Worm (Caenorhabditis elegans): Measurements from ENCODE around the gene acl-8.
A peak's percentile ranks its signal among the peaks of the same experiment; 100 is the strongest.

The acl-8 gene

ce11 chrV:6414469-6414868, 36.2 kb upstream of the acl-8 start:
- TF ChIP-seq efl-1 (optimal IDR thresholded peaks at IDR 0.05) (no peak), efl-1 (GFP tag; optimal IDR thresholded peaks at IDR 0.05 in 1 of 2) (peak in 1 of 2 experiments; percentile 11), ama-1 (optimal IDR thresholded peaks at IDR 0.05) (no peak), efl-3 (GFP tag; optimal IDR thresholded peaks at IDR 0.05) (no peak), xbp-1 (tag; optimal IDR thresholded peaks at IDR 0.05) (no peak), hlh-17 (GFP tag; optimal IDR thresholded peaks at IDR 0.05; ENCODE audit: borderline replicate concordance) (no peak), elt-2 (tag; optimal IDR thresholded peaks at IDR 0.05) (peak; percentile 51), nhr-47 (tag; optimal IDR thresholded peaks at IDR 0.05) (no peak), grh-1 (GFP tag; IDR thresholded peaks at IDR 0.05) (no peak)

ce11 chrV:6414985-6415384, 35.7 kb upstream of the acl-8 start, which contains the start of gene cht-6:
Gene cht-6, plus strand, starts transcription at chrV:6414993.
- TF ChIP-seq sox-4 (tag; optimal IDR thresholded peaks at IDR 0.05) (no peak), tlp-1 (tag; optimal IDR thresholded peaks at IDR 0.05) (no peak), lin-14 (GFP tag; optimal IDR thresholded peaks at IDR 0.05) (no peak), ztf-11 (tag; optimal IDR thresholded peaks at IDR 0.05) (no peak), unc-130 (tag; optimal IDR thresholded peaks at IDR 0.05) (no peak), unc-62 (GFP tag; optimal IDR thresholded peaks at IDR 0.05) (no peak), vab-15 (tag; optimal IDR thresholded peaks at IDR 0.05) (no peak), ces-1 (GFP tag; optimal IDR thresholded peaks at IDR 0.05) (no peak), elt-2 (tag; optimal IDR thresholded peaks at IDR 0.05) (no peak)

- TF ChIP-seq efl-1 (optimal IDR thresholded peaks at IDR 0.05): no peak
- no peak for TF ChIP-seq efl-1 (GFP tag; optimal IDR thresholded peaks at IDR 0.05 in 1 of 2)
- TF ChIP-seq sup-37 (GFP tag; optimal IDR thresholded peaks at IDR 0.05): no peak
- TF ChIP-seq mep-1 (tag; optimal IDR thresholded peaks at IDR 0.05): no peak
- TF ChIP-seq nhr-47 (tag; optimal IDR thresholded peaks at IDR 0.05): no peak
- TF ChIP-seq unc-30 (tag; optimal IDR thresholded peaks at IDR 0.05): no peak
- TF ChIP-seq nhr-77 (tag; optimal IDR thresholded peaks at IDR 0.05): no peak
- no peak for TF ChIP-seq jun-1 (tag; optimal IDR thresholded peaks at IDR 0.05)
- no peak for TF ChIP-seq fkh-4 (tag; optimal IDR thresholded peaks at IDR 0.05; ENCODE audit: borderline replicate concordance)
- no peak for TF ChIP-seq lin-13 (GFP tag; optimal IDR thresholded peaks at IDR 0.05)
Measured at ce11 chrV:6424055-6424454, 26.6 kb upstream of the acl-8 start, which contains the start of gene urb-1. Gene urb-1, minus strand, starts transcription at chrV:6424155.

- no peak for TF ChIP-seq isw-1 (GFP tag; IDR thresholded peaks at IDR 0.05)
- TF ChIP-seq ama-1 (optimal IDR thresholded peaks at IDR 0.05): peak; percentile 14
- TF ChIP-seq efl-1 (optimal IDR thresholded peaks at IDR 0.05): peak in 1 of 2 experiments; percentile 18
- no peak for TF ChIP-seq efl-1 (GFP tag; optimal IDR thresholded peaks at IDR 0.05 in 1 of 2)
- no peak for TF ChIP-seq elt-2 (tag; optimal IDR thresholded peaks at IDR 0.05)
- TF ChIP-seq elt-3 (tag; optimal IDR thresholded peaks at IDR 0.05): no peak
- peak; percentile 37 for TF ChIP-seq nhr-71 (tag; optimal IDR thresholded peaks at IDR 0.05)
- TF ChIP-seq lin-15B (tag; optimal IDR thresholded peaks at IDR 0.05): no peak
- no peak for TF ChIP-seq rnt-1 (tag; optimal IDR thresholded peaks at IDR 0.05)
- TF ChIP-seq nhr-85 (tag): peak; percentile 31
- TF ChIP-seq egl-13 (tag; optimal IDR thresholded peaks at IDR 0.05): no peak
Measured at ce11 chrV:6425927-6426326, 24.7 kb upstream of the acl-8 start, which contains the start of gene T05H4.11. Gene T05H4.11, minus strand, starts transcription at chrV:6426261.

ce11 chrV:6426843-6427242, 23.8 kb upstream of the acl-8 start, which contains the start of gene atp-4:
Gene atp-4, minus strand, starts transcription at chrV:6427112.
- peak; percentile 27; the same call in 1 of the 2 replicates for TF ChIP-seq grh-1 (GFP tag; IDR thresholded peaks at IDR 0.05)
- no peak for TF ChIP-seq unc-98 (GFP tag; IDR thresholded peaks at IDR 0.05)

- TF ChIP-seq dsc-1 (tag; optimal IDR thresholded peaks at IDR 0.05) (peak; percentile 12), nhr-85 (tag) (peak; percentile 62), xbp-1 (tag; optimal IDR thresholded peaks at IDR 0.05) (peak; percentile 63), lin-15B (tag; optimal IDR thresholded peaks at IDR 0.05) (no peak), swsn-7 (tag; optimal IDR thresholded peaks at IDR 0.05) (peak; percentile 29), pqm-1 (tag; optimal IDR thresholded peaks at IDR 0.05) (no peak), C34B4.2 (tag; optimal IDR thresholded peaks at IDR 0.05) (no peak), ceh-63 (GFP tag; optimal IDR thresholded peaks at IDR 0.05) (no peak), elt-3 (tag; optimal IDR thresholded peaks at IDR 0.05) (no peak), snpc-4 (tag; optimal IDR thresholded peaks at IDR 0.05) (no peak), isw-1 (GFP tag; IDR thresholded peaks at IDR 0.05) (peak; percentile 15; the same call in 1 of the 2 replicates), pax-3 (tag; optimal IDR thresholded peaks at IDR 0.05) (no peak), egl-13 (tag; optimal IDR thresholded peaks at IDR 0.05) (no peak), fkh-8 (tag; optimal IDR thresholded peaks at IDR 0.05) (no peak), tbx-2 (tag; optimal IDR thresholded peaks at IDR 0.05) (peak; percentile 9), nhr-47 (tag; optimal IDR thresholded peaks at IDR 0.05) (peak; percentile 48), lin-14 (GFP tag; optimal IDR thresholded peaks at IDR 0.05) (peak; percentile 40), lin-35 (GFP tag; optimal IDR thresholded peaks at IDR 0.05) (peak; percentile 57 to 66)
Measured at ce11 chrV:6427433-6427832, 23.2 kb upstream of the acl-8 start.
